Fruit fly (Drosophila melanogaster) whole organism, embryonic: ENCODE measurements around the gene Rabex-5.

Source experiments
- C15 ChIP-seq: fragments of 200-800 bp; sonication (Bioruptor generic); IDR thresholded peaks from 3 replicates; pipeline ENCODE4 v1.3.6; 2022; ENCODE audit warnings: missing biosample characterization, missing genetic modification characterization
- CG10366 ChIP-seq: fragments of 200-800 bp; sonication (Bioruptor generic); IDR thresholded peaks from 2 replicates; pipeline ENCODE4 v1.3.6; 2022; ENCODE audit warnings: missing biosample characterization, missing genetic modification characterization
- CG12104 ChIP-seq: fragments of 200-800 bp; sonication (Bioruptor generic); optimal IDR thresholded peaks from 3 replicates; lab custom pipeline; 2016; ENCODE audit warnings: missing biosample characterization, missing genetic modification characterization
- CG12942 ChIP-seq: fragments of 200-800 bp; sonication (Bioruptor generic); optimal IDR thresholded peaks from 3 replicates; lab custom pipeline; 2016; ENCODE audit warnings: missing biosample characterization, missing genetic modification characterization
- CG14014 ChIP-seq: fragments of 200-800 bp; sonication (Bioruptor generic); IDR thresholded peaks from 2 replicates; pipeline ENCODE4 v1.3.6; 2022; ENCODE audit warnings: missing biosample characterization, missing genetic modification characterization
- CG14965 ChIP-seq: fragments of 200-800 bp; sonication (Bioruptor generic); optimal IDR thresholded peaks from 2 replicates; lab custom pipeline; 2016; ENCODE audit warnings: missing biosample characterization, missing genetic modification characterization, borderline replicate concordance
- CG15011 ChIP-seq: fragments of 200-800 bp; sonication (Bioruptor generic); optimal IDR thresholded peaks from 3 replicates; lab custom pipeline; 2018; ENCODE audit warnings: missing biosample characterization, mild to moderate bottlenecking, missing genetic modification characterization
- CG17612 ChIP-seq: fragments of 200-800 bp; sonication (Bioruptor generic); IDR thresholded peaks from 2 replicates; pipeline ENCODE4 v1.3.6; 2022; ENCODE audit warnings: missing biosample characterization, missing genetic modification characterization
- CG17802 ChIP-seq: fragments of 200-800 bp; sonication (Bioruptor generic); optimal IDR thresholded peaks from 2 replicates; lab custom pipeline; 2018; ENCODE audit warnings: missing biosample characterization, mild to moderate bottlenecking, missing genetic modification characterization, moderate library complexity
- CG17829 ChIP-seq: fragments of 200-800 bp; optimal IDR thresholded peaks from 2 replicates; lab custom pipeline; 2019; ENCODE audit warnings: missing biosample characterization, mild to moderate bottlenecking, missing genetic modification characterization, moderate library complexity
- CG32532 ChIP-seq: fragments of 200-800 bp; sonication (Bioruptor generic); IDR thresholded peaks from 2 replicates; pipeline ENCODE4 v1.3.6; 2022; ENCODE audit warnings: missing biosample characterization, missing genetic modification characterization
- CG32767 ChIP-seq: fragments of 200-800 bp; sonication (Bioruptor generic); IDR thresholded peaks from 2 replicates; pipeline ENCODE4 v1.3.6; 2022; ENCODE audit warnings: missing biosample characterization, missing genetic modification characterization
- CG3995 ChIP-seq: fragments of 200-800 bp; sonication (Bioruptor generic); optimal IDR thresholded peaks from 3 replicates; lab custom pipeline; 2016; ENCODE audit warnings: missing biosample characterization, missing genetic modification characterization
- CG42726 ChIP-seq: fragments of 200-800 bp; sonication (Bioruptor generic); IDR thresholded peaks from 2 replicates; pipeline ENCODE4 v1.3.6; 2022; ENCODE audit warnings: missing biosample characterization, missing genetic modification characterization; ENCODE audit not compliant: partially characterized antibody
- CG4730 ChIP-seq: fragments of 200-800 bp; sonication (Bioruptor generic); IDR thresholded peaks from 2 replicates; pipeline ENCODE4 v1.3.6; 2022; ENCODE audit warnings: missing biosample characterization, missing genetic modification characterization
- CG5180 ChIP-seq: fragments of 200-800 bp; sonication (Bioruptor generic); optimal IDR thresholded peaks from 3 replicates; lab custom pipeline; 2017; ENCODE audit warnings: missing biosample characterization, missing genetic modification characterization, mild to moderate bottlenecking, moderate library complexity, missing genetic modification reagents
- CG6683 ChIP-seq: fragments of 200-800 bp; sonication (Bioruptor generic); optimal IDR thresholded peaks from 2 replicates; lab custom pipeline; 2017; ENCODE audit warnings: missing biosample characterization, mild to moderate bottlenecking, missing genetic modification characterization, missing genetic modification reagents
- CG6765 ChIP-seq: fragments of 200-800 bp; sonication (Bioruptor generic); optimal IDR thresholded peaks from 3 replicates; lab custom pipeline; 2017; ENCODE audit warnings: missing biosample characterization, mild to moderate bottlenecking, missing genetic modification characterization
- CG6791 ChIP-seq: fragments of 200-800 bp; sonication (Bioruptor generic); IDR thresholded peaks from 3 replicates; pipeline ENCODE4 v1.3.6; 2022; ENCODE audit warnings: missing biosample characterization, missing genetic modification characterization; ENCODE audit not compliant: partially characterized antibody
- CG8359 ChIP-seq: fragments of 200-800 bp; sonication (Bioruptor generic); optimal IDR thresholded peaks from 2 replicates; lab custom pipeline; 2017; ENCODE audit warnings: missing biosample characterization, mild to moderate bottlenecking, missing genetic modification characterization, borderline replicate concordance
- CG8944 ChIP-seq: fragments of 200-800 bp; sonication (Bioruptor generic); optimal IDR thresholded peaks from 3 replicates; lab custom pipeline; 2016; ENCODE audit warnings: missing biosample characterization, missing genetic modification characterization
- CG9797 ChIP-seq: fragments of 200-800 bp; sonication (Bioruptor generic); optimal IDR thresholded peaks from 3 replicates; lab custom pipeline; 2018; ENCODE audit warnings: missing biosample characterization, mild to moderate bottlenecking, missing genetic modification characterization
- CG9817 ChIP-seq: fragments of 200-800 bp; sonication (Bioruptor generic); optimal IDR thresholded peaks from 2 replicates; lab custom pipeline; 2018; ENCODE audit warnings: missing biosample characterization, mild to moderate bottlenecking, missing genetic modification characterization, moderate library complexity
- Camta ChIP-seq: fragments of 200-800 bp; sonication (Bioruptor generic); optimal IDR thresholded peaks from 2 replicates; lab custom pipeline; 2016; ENCODE audit warnings: missing biosample characterization, missing genetic modification characterization
- Dp ChIP-seq: fragments of 200-800 bp; sonication (Bioruptor generic); optimal IDR thresholded peaks from 2 replicates; lab custom pipeline; 2018; ENCODE audit warnings: missing biosample characterization, mild to moderate bottlenecking, missing genetic modification characterization, moderate library complexity
- Hand ChIP-seq: fragments of 200-800 bp; sonication (Bioruptor generic); optimal IDR thresholded peaks from 2 replicates; lab custom pipeline; 2017; ENCODE audit warnings: mild to moderate bottlenecking, missing biosample characterization, missing genetic modification reagents, missing genetic modification characterization
- Hsf ChIP-seq: fragments of 200-800 bp; sonication (Bioruptor generic); optimal IDR thresholded peaks from 3 replicates; lab custom pipeline; 2016; ENCODE audit warnings: missing biosample characterization, missing genetic modification characterization
- Max ChIP-seq: fragments of 200-800 bp; sonication (Bioruptor generic); optimal IDR thresholded peaks from 2 replicates; lab custom pipeline; 2016; ENCODE audit warnings: missing biosample characterization, mild to moderate bottlenecking, missing genetic modification characterization
- NC2β ChIP-seq: fragments of 200-800 bp; sonication (Bioruptor generic); optimal IDR thresholded peaks from 2 replicates; lab custom pipeline; 2016; ENCODE audit warnings: missing biosample characterization, missing genetic modification characterization
- Pdp1 ChIP-seq, 2 experiments: fragments of 200-800 bp; sonication (Bioruptor generic); optimal IDR thresholded peaks; 3 replicates each; lab custom pipeline; 2016; ENCODE audit warnings: missing biosample characterization in 2 of 2, missing genetic modification characterization in 2 of 2, mild to moderate bottlenecking in 1 of 2, moderate library complexity in 1 of 2
- Sox100B ChIP-seq: fragments of 200-800 bp; sonication (Bioruptor generic); optimal IDR thresholded peaks from 3 replicates; lab custom pipeline; 2018; ENCODE audit warnings: missing biosample characterization, mild to moderate bottlenecking, missing genetic modification characterization
- Ssrp ChIP-seq: fragments of 200-800 bp; sonication (Bioruptor generic); optimal IDR thresholded peaks from 2 replicates; lab custom pipeline; 2018; ENCODE audit warnings: missing biosample characterization, mild to moderate bottlenecking, missing genetic modification characterization, moderate library complexity
- TFAM ChIP-seq: fragments of 200-800 bp; sonication (Bioruptor generic); optimal IDR thresholded peaks from 2 replicates; lab custom pipeline; 2017; ENCODE audit warnings: missing biosample characterization, missing genetic modification characterization, inconsistent platforms
- ap ChIP-seq: fragments of 200-800 bp; sonication (Bioruptor generic); IDR thresholded peaks from 2 replicates; pipeline ENCODE4 v1.3.6; 2022; ENCODE audit warnings: missing biosample characterization, missing genetic modification characterization
- chinmo ChIP-seq: fragments of 200-800 bp; sonication (Bioruptor generic); IDR thresholded peaks from 4 replicates; pipeline ENCODE4 v1.3.6; 2022; ENCODE audit warnings: missing biosample characterization, missing genetic modification characterization; ENCODE audit not compliant: partially characterized antibody
- croc ChIP-seq: fragments of 200-800 bp; sonication (Bioruptor generic); conservative IDR thresholded peaks from 3 replicates; pipeline ENCODE4 v1.3.6; 2022; ENCODE audit warnings: missing biosample characterization, missing genetic modification characterization
- ems ChIP-seq: fragments of 200-800 bp; sonication (Bioruptor generic); optimal IDR thresholded peaks from 3 replicates; lab custom pipeline; 2016; ENCODE audit warnings: missing biosample characterization, missing genetic modification characterization
- fd96Cb ChIP-seq: fragments of 200-800 bp; sonication (Bioruptor generic); optimal IDR thresholded peaks from 2 replicates; lab custom pipeline; 2018; ENCODE audit warnings: missing biosample characterization, mild to moderate bottlenecking, missing genetic modification characterization, moderate library complexity
- grn ChIP-seq: fragments of 200-800 bp; sonication (Bioruptor generic); optimal IDR thresholded peaks from 3 replicates; lab custom pipeline; 2017; ENCODE audit warnings: missing biosample characterization, missing genetic modification characterization
- gro ChIP-seq: fragments of 200-800 bp; sonication (Bioruptor generic); optimal IDR thresholded peaks from 2 replicates; lab custom pipeline; 2016; ENCODE audit warnings: missing biosample characterization, missing genetic modification characterization
- h ChIP-seq: fragments of >200 bp; optimal IDR thresholded peaks from 2 replicates; lab custom pipeline; 2017
- hbn ChIP-seq: fragments of 200-800 bp; sonication (Bioruptor generic); IDR thresholded peaks from 2 replicates; pipeline ENCODE4 v1.3.6; 2022; ENCODE audit warnings: missing biosample characterization, missing genetic modification characterization; ENCODE audit not compliant: partially characterized antibody
- jigr1 ChIP-seq: fragments of 200-800 bp; sonication (Bioruptor generic); IDR thresholded peaks from 3 replicates; pipeline ENCODE4 v1.3.6; 2022; ENCODE audit warnings: missing biosample characterization, missing genetic modification characterization
- lilli ChIP-seq: fragments of 200-800 bp; sonication (Bioruptor generic); optimal IDR thresholded peaks from 3 replicates; lab custom pipeline; 2016; ENCODE audit warnings: missing biosample characterization, missing genetic modification characterization
- pnt ChIP-seq: fragments of 200-800 bp; sonication (Bioruptor generic); optimal IDR thresholded peaks from 3 replicates; lab custom pipeline; 2016; ENCODE audit warnings: missing biosample characterization, missing genetic modification characterization
- so ChIP-seq: fragments of 200-800 bp; sonication (Bioruptor generic); IDR thresholded peaks from 3 replicates; pipeline ENCODE4 v1.3.6; 2022; ENCODE audit warnings: missing biosample characterization, missing genetic modification characterization
- tgo ChIP-seq: fragments of 200-800 bp; sonication (Bioruptor generic); IDR thresholded peaks from 3 replicates; pipeline ENCODE4 v1.3.6; 2022; ENCODE audit warnings: missing biosample characterization, missing genetic modification characterization
- tna ChIP-seq: fragments of 200-800 bp; sonication (Bioruptor generic); IDR thresholded peaks from 2 replicates; pipeline ENCODE4 v1.3.6; 2022; ENCODE audit warnings: missing biosample characterization, missing genetic modification characterization; ENCODE audit not compliant: partially characterized antibody
- unc-4 ChIP-seq: fragments of 200-800 bp; sonication (Bioruptor generic); IDR thresholded peaks from 2 replicates; pipeline ENCODE4 v1.3.6; 2022; ENCODE audit warnings: missing biosample characterization, missing genetic modification characterization; ENCODE audit not compliant: partially characterized antibody
- wor ChIP-seq: fragments of 200-800 bp; sonication (Bioruptor generic); IDR thresholded peaks from 2 replicates; pipeline ENCODE4 v1.3.6; 2022; ENCODE audit warnings: missing biosample characterization, missing genetic modification characterization

Rabex-5 gene

DNA sequence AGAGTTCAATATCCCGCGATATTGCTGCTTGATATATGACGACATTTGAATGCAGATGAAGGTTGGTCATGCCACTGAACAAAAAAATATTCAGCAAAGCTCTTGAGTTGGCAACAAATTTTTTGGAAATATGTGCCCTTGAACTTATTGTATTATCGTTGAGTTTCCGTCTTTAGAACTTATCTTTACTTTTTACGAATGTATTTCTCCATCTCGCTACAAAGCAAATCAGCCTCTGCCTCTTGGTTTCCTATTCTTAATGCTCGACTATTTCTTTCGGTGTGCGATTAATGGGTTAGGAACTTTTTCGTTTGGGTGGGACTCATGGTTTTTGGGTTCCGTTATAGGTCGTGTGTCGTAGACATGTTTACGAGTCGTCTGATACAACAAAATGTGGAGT, 27.4 kb downstream of the Rabex-5 start (continued):
- peak; percentile 64 for TF ChIP-seq Camta (GFP tag; lab: Kevin White, UChicago)
- TF ChIP-seq Ssrp (tag; lab: Kevin White, UChicago) = peak; percentile 83
- TF ChIP-seq CG9817 (tag; lab: Kevin White, UChicago) = peak; percentile 18
- peak; percentile 10 for TF ChIP-seq TFAM (GFP tag; lab: Kevin White, UChicago)
- TF ChIP-seq CG12104 = peak; percentile 9
- TF ChIP-seq CG14014 (GFP tag; lab: Robert Waterston, UW) = peak; percentile 16; the same call in 1 of the 2 replicates
- TF ChIP-seq ap = 0 out of 2 replicates have a peak, but pooled peaks have one; percentile 43
- TF ChIP-seq Hand (GFP tag; lab: Kevin White, UChicago) = peak; percentile 21
- TF ChIP-seq CG14965 = no peak
- TF ChIP-seq CG6765 (GFP tag; lab: Kevin White, UChicago) = no peak
- TF ChIP-seq Max (GFP tag; lab: Kevin White, UChicago) = peak; percentile 2
- TF ChIP-seq pnt (GFP tag; lab: Kevin White, UChicago) = peak; percentile 64
- TF ChIP-seq croc (GFP tag; lab: Robert Waterston, UW) = peak; percentile 71
- peak; percentile 56 for TF ChIP-seq CG17802 (tag; lab: Kevin White, UChicago)
- TF ChIP-seq CG15011 (GFP tag; lab: Kevin White, UChicago) = no peak
- TF ChIP-seq CG5180 (GFP tag; lab: Kevin White, UChicago) = no peak
- peak; percentile 61 for TF ChIP-seq Sox100B
- TF ChIP-seq Hsf (GFP tag; lab: Kevin White, UChicago) = peak; percentile 77
- peak; percentile 22 for TF ChIP-seq ems
- TF ChIP-seq CG32767 = peak; percentile 65; the same call in 1 of the 2 replicates
- TF ChIP-seq Dp (GFP tag; lab: Kevin White, UChicago) = no peak
- no peak for TF ChIP-seq CG9797 (GFP tag; lab: Kevin White, UChicago)
- TF ChIP-seq NC2β (GFP tag; lab: Kevin White, UChicago) = peak; percentile 70
- no peak for TF ChIP-seq CG6683 (GFP tag; lab: Kevin White, UChicago)
- no peak for TF ChIP-seq tna (GFP tag; lab: Robert Waterston, UW)
- TF ChIP-seq CG12942 = peak; percentile 6
- no peak for TF ChIP-seq CG17612
- TF ChIP-seq tgo (GFP tag; lab: Robert Waterston, UW) = peak; percentile 27; the same call in 1 of the 3 replicates
- 0 out of 2 replicates have a peak, but pooled peaks have one; percentile 11 for TF ChIP-seq wor (GFP tag; lab: Robert Waterston, UW)
- TF ChIP-seq so (GFP tag; lab: Robert Waterston, UW) = 0 out of 3 replicates have a peak, but pooled peaks have one; percentile 45
- TF ChIP-seq CG8944 = peak; percentile 82
- peak; percentile 76 for TF ChIP-seq fd96Cb (tag; lab: Kevin White, UChicago)
- TF ChIP-seq jigr1 = no peak
- peak; percentile 68 for TF ChIP-seq lilli
- no peak for TF ChIP-seq unc-4
- peak; percentile 39; the same call in 1 of the 2 replicates for TF ChIP-seq CG32532
- peak; percentile 49 for TF ChIP-seq CG8359
- TF ChIP-seq CG42726 (GFP tag; lab: Robert Waterston, UW) = no peak
- TF ChIP-seq Pdp1 (GFP tag; optimal IDR thresholded peaks at IDR 0.05; lab: Kevin White, UChicago) = peak; percentile 49 to 66
- TF ChIP-seq C15 (GFP tag; lab: Robert Waterston, UW) = no peak
- no peak for TF ChIP-seq h
- no peak for TF ChIP-seq CG3995 (GFP tag; lab: Kevin White, UChicago)
- no peak for TF ChIP-seq hbn (GFP tag; lab: Robert Waterston, UW)
- peak; percentile 82 for TF ChIP-seq CG17829
- peak; percentile 61; the same call in 1 of the 2 replicates for TF ChIP-seq CG10366 (GFP tag; lab: Robert Waterston, UW)
- TF ChIP-seq gro = no peak
- TF ChIP-seq grn (GFP tag; lab: Kevin White, UChicago) = peak; percentile 4
- TF ChIP-seq CG4730 (GFP tag; lab: Robert Waterston, UW) = peak; percentile 57
- TF ChIP-seq chinmo (GFP tag; lab: Robert Waterston, UW) = no peak
- no peak for TF ChIP-seq CG6791 (GFP tag; lab: Robert Waterston, UW)
